Worm (Caenorhabditis elegans): ENCODE data around the gene R52.5.

The R52.5 gene

DNA sequence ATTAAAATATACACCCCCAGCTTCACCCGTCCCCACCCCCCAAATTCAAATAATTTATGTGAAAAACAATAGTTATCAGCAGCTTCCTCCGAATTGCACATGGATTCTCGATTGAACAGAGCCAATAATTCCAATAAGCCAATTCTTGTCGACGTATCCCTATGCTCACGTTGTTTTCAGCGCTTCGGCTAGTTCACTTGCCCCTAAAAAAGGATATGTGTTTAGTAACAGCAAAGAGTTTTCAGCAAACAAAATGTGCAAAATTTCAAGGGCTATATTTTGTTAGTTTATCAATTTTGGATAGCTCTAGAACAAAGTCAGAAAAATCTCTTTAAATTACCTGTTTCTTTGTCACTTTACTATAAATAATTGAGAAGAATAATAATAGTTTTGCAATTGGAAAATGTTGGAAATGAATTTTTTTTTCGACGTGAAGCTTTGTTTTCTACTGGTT lies 26.1 kb downstream of the R52.5 start, which contains the start of the genes T16A1.5 and fbxc-49:
T16A1.5 (minus strand) TSS at position 101 of the 454 bp plus-strand sequence.
fbxc-49 (plus strand) TSS at position 404 of the 454 bp plus-strand sequence.
- TF ChIP-seq ztf-11 (tag; optimal IDR thresholded peaks at IDR 0.05) (no peak), mep-1 (tag; optimal IDR thresholded peaks at IDR 0.05) (no peak), nhr-237 (tag; optimal IDR thresholded peaks at IDR 0.05) (no peak), ham-2 (GFP tag; optimal IDR thresholded peaks at IDR 0.05) (no peak)

DNA sequence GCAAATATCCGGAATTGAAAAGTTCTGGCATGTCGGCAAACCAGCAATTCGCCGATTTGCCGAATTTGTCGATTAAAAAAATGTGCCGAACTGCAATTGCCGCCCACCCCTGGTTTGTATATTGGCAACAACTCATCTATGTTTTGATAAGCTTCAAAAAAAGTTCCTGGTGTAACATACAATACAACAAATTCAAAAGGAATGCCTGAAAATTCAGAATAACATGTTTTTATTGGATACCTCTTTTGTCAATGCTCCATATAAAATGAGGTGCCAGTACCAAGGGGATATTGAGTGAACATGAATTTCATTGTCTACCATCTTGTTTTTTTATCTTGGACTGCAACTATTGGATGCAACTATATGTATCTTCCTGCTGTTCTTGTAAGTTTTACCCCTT lies 28.6 kb downstream of the R52.5 start, which contains the start of gene T16A1.4:
T16A1.4 (plus strand) TSS at position 301 of the 400 bp plus-strand sequence.
- TF ChIP-seq flh-1 (GFP tag; optimal IDR thresholded peaks at IDR 0.05) (no peak), ceh-83 (GFP tag; optimal IDR thresholded peaks at IDR 0.05) (no peak), nhr-28 (tag; optimal IDR thresholded peaks at IDR 0.05) (no peak), lsy-2 (tag; optimal IDR thresholded peaks at IDR 0.05) (no peak), unc-120 (tag; optimal IDR thresholded peaks at IDR 0.05; ENCODE audit: poor library complexity, severe bottlenecking) (no peak), bed-3 (GFP tag; optimal IDR thresholded peaks at IDR 0.05) (no peak), ceh-43 (GFP tag; optimal IDR thresholded peaks at IDR 0.05) (no peak), nhr-76 (tag; optimal IDR thresholded peaks at IDR 0.05) (no peak), elt-1 (tag; optimal IDR thresholded peaks at IDR 0.05; ENCODE audit: borderline replicate concordance, insufficient read depth) (no peak), mls-2 (tag; optimal IDR thresholded peaks at IDR 0.05) (no peak), blmp-1 (tag; optimal IDR thresholded peaks at IDR 0.05) (no peak)

DNA sequence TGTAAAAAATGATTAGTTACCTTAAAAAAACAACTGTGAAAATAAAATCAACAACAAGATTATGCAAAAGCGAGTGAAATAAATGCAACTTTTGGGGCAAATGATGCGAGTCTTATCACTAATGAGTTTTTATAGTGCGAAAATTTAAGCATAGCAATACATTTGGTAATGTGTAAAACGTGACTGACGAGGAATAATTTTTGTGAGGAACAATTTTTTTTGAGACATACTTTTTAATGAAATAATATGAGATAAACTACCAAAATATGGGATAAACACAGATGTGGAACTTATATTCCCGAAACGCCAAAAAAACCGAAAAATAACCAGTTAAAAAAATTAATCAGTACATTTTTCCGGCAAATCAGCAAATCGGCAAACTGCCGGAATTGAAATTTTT lies 29.4 kb downstream of the R52.5 start, which contains the start of gene F07E5.9:
F07E5.9 (minus strand) TSS at position 101 of the 400 bp plus-strand sequence.
- TF ChIP-seq lsy-2 (tag; optimal IDR thresholded peaks at IDR 0.05): no peak
- no peak for TF ChIP-seq drap-1 (GFP tag; optimal IDR thresholded peaks at IDR 0.05)
- no peak for TF ChIP-seq bed-3 (GFP tag; optimal IDR thresholded peaks at IDR 0.05)
- no peak for TF ChIP-seq snpc-4 (tag; optimal IDR thresholded peaks at IDR 0.05)

DNA sequence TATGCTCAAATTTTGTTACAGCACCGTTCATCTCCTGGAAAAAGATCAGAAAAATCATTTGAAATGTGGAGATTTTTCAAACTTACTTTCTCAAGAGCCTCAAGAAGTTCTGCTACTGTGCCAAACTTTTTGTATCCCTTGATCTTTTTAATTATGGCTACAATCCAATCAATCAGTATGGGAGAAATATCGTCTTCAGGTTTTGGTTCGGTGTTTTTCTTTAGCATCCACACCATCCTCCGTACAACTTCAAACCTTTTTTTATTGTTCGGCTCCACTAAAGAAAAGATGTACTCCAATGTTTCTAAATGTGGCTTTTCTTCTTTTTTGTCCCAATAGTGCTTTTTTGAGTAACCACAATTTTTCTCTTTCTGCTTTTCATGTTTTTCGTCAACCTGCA lies 33.4 kb downstream of the R52.5 start:
- TF ChIP-seq ceh-83 (GFP tag; optimal IDR thresholded peaks at IDR 0.05) (no peak), sptf-1 (tag; optimal IDR thresholded peaks at IDR 0.05) (no peak), elt-1 (tag; optimal IDR thresholded peaks at IDR 0.05; ENCODE audit: borderline replicate concordance, insufficient read depth) (no peak), mab-5 (tag; optimal IDR thresholded peaks at IDR 0.05) (no peak), unc-62 (GFP tag; optimal IDR thresholded peaks at IDR 0.05) (no peak), blmp-1 (tag; optimal IDR thresholded peaks at IDR 0.05) (no peak), mls-2 (tag; optimal IDR thresholded peaks at IDR 0.05) (no peak), nhr-76 (tag; optimal IDR thresholded peaks at IDR 0.05) (no peak), bed-3 (GFP tag; optimal IDR thresholded peaks at IDR 0.05) (no peak), drap-1 (GFP tag; optimal IDR thresholded peaks at IDR 0.05) (no peak)

DNA sequence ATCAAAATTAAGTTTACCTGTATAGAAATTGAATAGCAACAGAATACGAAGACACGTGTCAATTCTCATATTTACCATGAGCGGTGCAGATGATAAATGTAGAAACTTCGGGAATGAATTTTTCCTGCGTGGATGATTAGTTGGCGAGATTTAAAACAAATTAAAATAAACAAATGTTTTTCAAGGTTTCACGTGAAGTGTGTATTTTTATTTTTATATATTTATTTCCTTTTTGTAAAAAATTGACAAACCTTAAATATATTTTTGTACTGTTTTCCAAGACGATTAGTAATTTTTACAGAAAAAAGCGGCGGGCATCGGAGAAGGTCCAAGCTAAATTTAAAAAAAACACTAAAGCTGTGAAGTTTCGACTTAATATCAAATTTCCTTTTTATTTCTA lies 34.3 kb downstream of the R52.5 start, which contains the start of gene F07E5.8:
F07E5.8 (minus strand) TSS at position 101 of the 400 bp plus-strand sequence.
- no peak for TF ChIP-seq pha-4 (tag; optimal IDR thresholded peaks at IDR 0.05)
- no peak for TF ChIP-seq nhr-2 (tag; optimal IDR thresholded peaks at IDR 0.05)
- no peak for TF ChIP-seq ceh-43 (GFP tag; optimal IDR thresholded peaks at IDR 0.05)
- no peak for TF ChIP-seq M03D4.4 (tag; optimal IDR thresholded peaks at IDR 0.05)
- no peak for TF ChIP-seq bed-3 (GFP tag; optimal IDR thresholded peaks at IDR 0.05)
- TF ChIP-seq mep-1 (tag; optimal IDR thresholded peaks at IDR 0.05): no peak
- no peak for TF ChIP-seq ceh-39 (tag; optimal IDR thresholded peaks at IDR 0.05)
- TF ChIP-seq unc-39 (tag; optimal IDR thresholded peaks at IDR 0.05): no peak
- TF ChIP-seq ztf-11 (tag; optimal IDR thresholded peaks at IDR 0.05): no peak
- no peak for TF ChIP-seq unc-120 (tag; optimal IDR thresholded peaks at IDR 0.05; ENCODE audit: poor library complexity, severe bottlenecking)
- no peak for TF ChIP-seq cnd-1 (tag; optimal IDR thresholded peaks at IDR 0.05)
- no peak for TF ChIP-seq elt-1 (tag; optimal IDR thresholded peaks at IDR 0.05; ENCODE audit: borderline replicate concordance, insufficient read depth)
- no peak for TF ChIP-seq mab-5 (tag; optimal IDR thresholded peaks at IDR 0.05)
- TF ChIP-seq nhr-28 (tag; optimal IDR thresholded peaks at IDR 0.05): no peak
- no peak for TF ChIP-seq tbx-8 (GFP tag; optimal IDR thresholded peaks at IDR 0.05)
- no peak for TF ChIP-seq hlh-1 (tag; optimal IDR thresholded peaks at IDR 0.05)
- TF ChIP-seq ceh-83 (GFP tag; optimal IDR thresholded peaks at IDR 0.05): no peak
- TF ChIP-seq lsy-2 (tag; optimal IDR thresholded peaks at IDR 0.05): no peak

DNA sequence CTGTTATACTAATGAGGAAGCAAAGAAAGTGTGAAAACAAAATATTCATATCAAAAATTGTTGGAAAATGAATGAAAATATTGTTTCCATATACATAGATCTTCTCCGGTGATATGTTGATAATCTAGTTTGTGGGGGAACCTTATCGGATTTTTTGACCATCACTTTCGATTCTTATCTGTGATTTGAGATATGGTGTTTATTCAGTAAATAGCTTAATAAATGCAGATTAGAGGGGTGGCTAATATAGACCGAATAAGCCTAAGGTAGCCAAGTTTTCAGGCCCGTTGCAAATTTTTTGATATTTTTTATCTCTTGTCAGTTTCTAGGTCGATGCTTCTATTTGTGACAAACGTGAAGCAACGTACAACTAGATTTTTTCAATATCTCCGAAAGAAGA lies 38.4 kb downstream of the R52.5 start, which contains the start of gene F07E5.7:
F07E5.7 (minus strand) TSS at position 101 of the 400 bp plus-strand sequence.
- TF ChIP-seq flh-1 (GFP tag; optimal IDR thresholded peaks at IDR 0.05) (no peak), elt-3 (tag; optimal IDR thresholded peaks at IDR 0.05) (no peak), M03D4.4 (tag; optimal IDR thresholded peaks at IDR 0.05) (no peak), nhr-28 (tag; optimal IDR thresholded peaks at IDR 0.05) (no peak), nhr-237 (tag; optimal IDR thresholded peaks at IDR 0.05) (no peak), sptf-1 (tag; optimal IDR thresholded peaks at IDR 0.05) (no peak), ceh-39 (tag; optimal IDR thresholded peaks at IDR 0.05) (no peak), nhr-12 (tag; optimal IDR thresholded peaks at IDR 0.05) (no peak), ham-2 (GFP tag; optimal IDR thresholded peaks at IDR 0.05) (no peak), ztf-11 (tag; optimal IDR thresholded peaks at IDR 0.05) (no peak)

Measured in whole organism, mixed stage, embryonic.